Worm (Caenorhabditis elegans) whole organism, midembryonic: ENCODE data around the gene slc-25A18.1.

Experiments
- T22C8.4 ChIP-seq: fragments of 200-800 bp; sonication (Bioruptor generic); IDR thresholded peaks from 2 replicates; pipeline ENCODE4 v1.3.6; 2022; ENCODE audit warnings: missing genetic modification characterization, missing compliant biosample characterization
- cog-1 ChIP-seq: sonication (generic microtip); optimal IDR thresholded peaks from 2 replicates; lab custom pipeline; 2016; ENCODE audit warnings: missing genetic modification characterization, missing compliant biosample characterization
- flt-1 ChIP-seq: fragments of 200-800 bp; sonication (Bioruptor generic); IDR thresholded peaks from 2 replicates; pipeline ENCODE4 v1.3.6; 2022; ENCODE audit warnings: missing genetic modification characterization, missing compliant biosample characterization
- klf-2 ChIP-seq: fragments of 200-800 bp; sonication (Bioruptor generic); conservative IDR thresholded peaks from 2 replicates; pipeline ENCODE4 v1.3.6; 2022; ENCODE audit warnings: missing genetic modification reagents, missing genetic modification characterization, missing compliant biosample characterization
- med-1 ChIP-seq: sonication (generic microtip); optimal IDR thresholded peaks from 2 replicates; lab custom pipeline; 2017; ENCODE audit warnings: missing genetic modification characterization, mild to moderate bottlenecking, missing compliant biosample characterization, antibody characterized with exemption, missing genetic modification reagents; ENCODE audit not compliant: insufficient read depth
- ref-1 ChIP-seq: fragments of 200-800 bp; sonication (Bioruptor generic); conservative IDR thresholded peaks from 2 replicates; pipeline ENCODE4 v1.3.6; 2022; ENCODE audit warnings: missing genetic modification reagents, missing genetic modification characterization, missing compliant biosample characterization
- tab-1 ChIP-seq: fragments of 200-800 bp; sonication (Bioruptor generic); IDR thresholded peaks from 2 replicates; pipeline ENCODE4 v1.3.6; 2022; ENCODE audit warnings: missing genetic modification characterization, missing compliant biosample characterization
- ztf-23 ChIP-seq: fragments of 200-800 bp; sonication (Bioruptor generic); IDR thresholded peaks from 2 replicates; pipeline ENCODE4 v1.3.6; 2022; ENCODE audit warnings: missing genetic modification reagents, missing genetic modification characterization, missing compliant biosample characterization
- ztf-29 ChIP-seq: fragments of 200-800 bp; sonication (Bioruptor generic); IDR thresholded peaks from 2 replicates; pipeline ENCODE4 v1.3.6; 2022; ENCODE audit warnings: missing genetic modification reagents, missing genetic modification characterization, missing compliant biosample characterization

DNA sequence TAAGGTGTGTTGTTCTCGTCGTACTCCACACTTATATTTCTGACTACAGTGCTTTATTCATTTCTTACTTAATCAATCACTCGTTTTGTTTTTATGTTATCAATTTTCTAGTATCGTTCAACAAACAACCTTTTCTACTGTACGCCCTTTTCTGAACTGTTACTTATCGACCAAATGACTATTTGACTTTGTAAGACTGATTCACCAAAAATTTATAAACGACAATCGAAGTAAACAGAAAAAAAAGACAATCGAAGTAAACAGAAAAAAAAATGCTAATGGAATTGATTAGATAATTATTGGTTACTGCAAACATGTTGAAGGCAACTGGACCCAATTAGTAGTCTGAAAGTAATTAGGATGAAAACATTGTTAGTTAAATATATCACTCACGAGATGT, 46.3 kb upstream of the slc-25A18.1 start:
- TF ChIP-seq cog-1 (tag; lab: Kevin White, UChicago) (no peak), ztf-29 (GFP tag; lab: Robert Waterston, UW) (no peak), ztf-23 (GFP tag; lab: Robert Waterston, UW) (no peak), klf-2 (GFP tag; lab: Robert Waterston, UW) (no peak), tab-1 (GFP tag; lab: Robert Waterston, UW) (no peak), ref-1 (GFP tag; lab: Robert Waterston, UW) (no peak), flt-1 (no peak), T22C8.4 (GFP tag; lab: Robert Waterston, UW) (no peak), med-1 (no peak)
